Fruit fly (Drosophila melanogaster) whole organism: Measurements from ENCODE around the gene Dus1.

Experiments used
- CG8478 ChIP-seq: fragments of >200 bp; optimal IDR thresholded peaks from 2 replicates; lab custom pipeline; 2018; ENCODE audit warnings: inconsistent platforms
- Dll ChIP-seq: fragments of >200 bp; optimal IDR thresholded peaks from 2 replicates; lab custom pipeline; 2017
- EcR ChIP-seq, 2 experiments: fragments of >200 bp; optimal IDR thresholded peaks; 2 replicates each; lab custom pipeline; 2017; ENCODE audit warnings: missing biosample characterization in 2 of 2, missing genetic modification characterization in 2 of 2, missing genetic modification reagents in 2 of 2
- pan ChIP-seq: fragments of >200 bp; optimal IDR thresholded peaks from 2 replicates; lab custom pipeline; 2017
- psq ChIP-seq: fragments of >200 bp; optimal IDR thresholded peaks from 2 replicates; lab custom pipeline; 2017
- usp ChIP-seq: fragments of >200 bp; optimal IDR thresholded peaks from 2 replicates; lab custom pipeline; 2017; ENCODE audit warnings: missing biosample characterization, missing genetic modification characterization, mixed read lengths

Gene Dus1

dm6 chr2L:204557-204956 is 67.0 kb downstream of the Dus1 start:
- TF ChIP-seq Dll (no peak), usp (no peak), CG8478 (lab: Kevin White, UChicago) (no peak)

dm6 chr2L:203529-204127 is 67.9 kb downstream of the Dus1 start, which contains the start of gene mRpL10:
TSS of gene mRpL10 (plus strand) at chr2L:203779.
- no peak for TF ChIP-seq Dll
- no peak for TF ChIP-seq pan (lab: Kevin White, UChicago)
- no peak for TF ChIP-seq psq
- no peak for TF ChIP-seq CG8478 (lab: Kevin White, UChicago)
- no peak for TF ChIP-seq EcR (GFP tag; optimal IDR thresholded peaks at IDR 0.05; lab: Kevin White, UChicago)
- TF ChIP-seq usp: no peak
